Worm (Caenorhabditis elegans): ENCODE results near the gene ins-17.

- no peak for TF ChIP-seq efl-1 (optimal IDR thresholded peaks at IDR 0.05)
- no peak for TF ChIP-seq efl-1 (GFP tag; optimal IDR thresholded peaks at IDR 0.05 in 1 of 2)
- TF ChIP-seq aha-1 (tag; optimal IDR thresholded peaks at IDR 0.05) = no peak
- TF ChIP-seq ceh-82 (tag; optimal IDR thresholded peaks at IDR 0.05) = no peak
- no peak for TF ChIP-seq unc-62 (GFP tag; optimal IDR thresholded peaks at IDR 0.05)
- no peak for TF ChIP-seq rnt-1 (tag; optimal IDR thresholded peaks at IDR 0.05)
- no peak for TF ChIP-seq nhr-77 (tag; optimal IDR thresholded peaks at IDR 0.05)
- no peak for TF ChIP-seq zip-4 (GFP tag; optimal IDR thresholded peaks at IDR 0.05)
- no peak for TF ChIP-seq nhr-11 (tag; optimal IDR thresholded peaks at IDR 0.05)
- no peak for TF ChIP-seq aly-2 (tag; optimal IDR thresholded peaks at IDR 0.05)
- no peak for TF ChIP-seq nhr-12 (tag; optimal IDR thresholded peaks at IDR 0.05)
Measured at ce11 chrIII:4481787-4482186, 4.4 kb upstream of the ins-17 start.

Measured in whole organism, L1 larva.